Worm (Caenorhabditis elegans) whole organism, L4 larva: Measurements from ENCODE around the gene Y53C12A.8.

Experiments used
- hlh-11 ChIP-seq: fragments of 200-800 bp; sonication (Bioruptor generic); optimal IDR thresholded peaks from 2 replicates; lab custom pipeline; 2018; ENCODE audit warnings: mild to moderate bottlenecking, missing genetic modification characterization, missing compliant biosample characterization
- lsy-2 ChIP-seq, 2 experiments: fragments of 150-350 bp in 1 of 2; sonication (generic microtip) in 1 of 2; optimal IDR thresholded peaks; 2 replicates each; lab custom pipeline; 2014 to 2017; ENCODE audit warnings: missing biosample characterization in 2 of 2, missing genetic modification characterization in 2 of 2
- unc-39 ChIP-seq: sonication (generic microtip); optimal IDR thresholded peaks from 2 replicates; lab custom pipeline; 2017; ENCODE audit warnings: missing biosample characterization, missing genetic modification characterization

- TF ChIP-seq lsy-2 (tag; optimal IDR thresholded peaks at IDR 0.05; lab: Kevin White, UChicago): peak; percentile 95 to 99
- TF ChIP-seq unc-39 (tag; lab: Kevin White, UChicago): no peak
- peak; percentile 62 for TF ChIP-seq hlh-11 (tag; lab: Kevin White, UChicago)
Observed at ce11 chrII:9746069-9746468, 45.8 kb upstream of the Y53C12A.8 start, which contains the start of the genes Y53C12B.1 and nos-3.
